Fruit fly (Drosophila melanogaster): ENCODE data around the gene oc.

- TF ChIP-seq bbx (GFP tag; IDR thresholded peaks at IDR 0.05; ENCODE audit: partially characterized antibody) = no peak
- no peak for TF ChIP-seq Hsf (GFP tag; optimal IDR thresholded peaks at IDR 0.05)
- TF ChIP-seq CG1529 (GFP tag; optimal IDR thresholded peaks at IDR 0.05) = no peak
- no peak for TF ChIP-seq CG9876 (GFP tag; optimal IDR thresholded peaks at IDR 0.05)
Measured at dm6 chrX:8694066-8694822, 43.8 kb upstream of the oc start.
